Worm (Caenorhabditis elegans) whole organism, young adult: Measurements from ENCODE around the gene pqn-89.

Experiments
- ZK185.1 ChIP-seq: sonication (generic microtip); optimal IDR thresholded peaks from 2 replicates; lab custom pipeline; 2016; ENCODE audit warnings: mild to moderate bottlenecking, missing genetic modification characterization, missing compliant biosample characterization; ENCODE audit not compliant: poor library complexity, severe bottlenecking
- ama-1 ChIP-seq, 3 experiments: fragments of 150-350 bp in 1 of 3; sonication (generic microtip) in 2 of 3; optimal IDR thresholded peaks; 2 replicates each; lab custom pipeline; 2014 to 2018; ENCODE audit warnings: missing biosample characterization in 2 of 3, missing genetic modification characterization in 2 of 3, missing genetic modification reagents in 2 of 3
- efl-1 ChIP-seq: fragments of 150-350 bp; optimal IDR thresholded peaks from 2 replicates; lab custom pipeline; 2014; ENCODE audit warnings: missing biosample characterization, missing genetic modification reagents, missing genetic modification characterization
- lin-40 ChIP-seq: sonication (generic microtip); optimal IDR thresholded peaks from 2 replicates; lab custom pipeline; 2016; ENCODE audit warnings: missing genetic modification characterization, mild to moderate bottlenecking, missing compliant biosample characterization, missing genotype, missing genetic modification reagents
- madf-10 ChIP-seq: sonication (generic microtip); optimal IDR thresholded peaks from 2 replicates; lab custom pipeline; 2016; ENCODE audit warnings: mild to moderate bottlenecking, missing genetic modification characterization, missing compliant biosample characterization
- pha-4 ChIP-seq: fragments of 150-350 bp; sonication (generic microtip); optimal IDR thresholded peaks from 2 replicates; lab custom pipeline; 2014; ENCODE audit warnings: missing biosample characterization, missing genetic modification reagents, missing genetic modification characterization
- snpc-4 ChIP-seq, 5 experiments: fragments of 150-350 bp in 1 of 5; sonication (generic microtip) in 4 of 5; optimal IDR thresholded peaks; 2 replicates each; lab custom pipeline; 2014 to 2018; ENCODE audit warnings: missing genetic modification characterization in 5 of 5, missing biosample characterization in 3 of 5, antibody characterized with exemption in 2 of 5, mild to moderate bottlenecking in 2 of 5, missing compliant biosample characterization in 2 of 5, missing genotype in 2 of 5, moderate library complexity in 2 of 5, missing genetic modification reagents in 1 of 5
- tlf-1 ChIP-seq: fragments of 200-800 bp; sonication (Bioruptor generic); optimal IDR thresholded peaks from 2 replicates; lab custom pipeline; 2018; ENCODE audit warnings: mild to moderate bottlenecking, missing genetic modification characterization, missing compliant biosample characterization

- no peak for TF ChIP-seq efl-1 (GFP tag; lab: Kevin White, UChicago)
- no peak for TF ChIP-seq ama-1 (optimal IDR thresholded peaks at IDR 0.05; lab: Kevin White, UChicago)
- no peak for TF ChIP-seq ama-1 (GFP tag; optimal IDR thresholded peaks at IDR 0.05; lab: Kevin White, UChicago)
- no peak for TF ChIP-seq lin-40 (tag; lab: Kevin White, UChicago)
- no peak for TF ChIP-seq pha-4 (tag; lab: Kevin White, UChicago)
- TF ChIP-seq snpc-4 (GFP tag; optimal IDR thresholded peaks at IDR 0.05; lab: Kevin White, UChicago), result no peak
- TF ChIP-seq snpc-4 (tag; optimal IDR thresholded peaks at IDR 0.05; lab: Kevin White, UChicago), result no peak
- no peak for TF ChIP-seq ZK185.1 (tag; lab: Kevin White, UChicago)
- no peak for TF ChIP-seq madf-10
- TF ChIP-seq tlf-1 (GFP tag; lab: Kevin White, UChicago), result no peak
These were observed 35.3 kb upstream of the pqn-89 start, which contains the start of gene tmed-13 for ce11 chrIV:6471216-6471615.
